Worm (Caenorhabditis elegans) whole organism, L4 larva: ENCODE results near the gene T25D3.4.

Experiments used
- F49E8.2 ChIP-seq: sonication (generic microtip); optimal IDR thresholded peaks from 2 replicates; lab custom pipeline; 2016; ENCODE audit warnings: missing compliant biosample characterization, mild to moderate bottlenecking, missing genetic modification characterization, borderline replicate concordance
- Y48G9A.11 ChIP-seq: fragments of 200-800 bp; sonication (Bioruptor generic); IDR thresholded peaks from 2 replicates; pipeline ENCODE4 v1.3.6; 2022; ENCODE audit warnings: missing genetic modification reagents, missing genetic modification characterization, missing compliant biosample characterization
- arid-1 ChIP-seq: fragments of 200-800 bp; sonication (Bioruptor generic); conservative IDR thresholded peaks from 2 replicates; pipeline ENCODE4 v1.3.6; 2022; ENCODE audit warnings: missing genetic modification reagents, missing genetic modification characterization, missing compliant biosample characterization
- attf-4 ChIP-seq: sonication (generic microtip); optimal IDR thresholded peaks from 3 replicates; lab custom pipeline; 2017; ENCODE audit warnings: missing biosample characterization, missing genetic modification characterization
- ceh-32 ChIP-seq: sonication (generic microtip); optimal IDR thresholded peaks from 2 replicates; lab custom pipeline; 2016; ENCODE audit warnings: mild to moderate bottlenecking, missing genetic modification characterization, missing compliant biosample characterization; ENCODE audit not compliant: poor library complexity
- ceh-44 ChIP-seq: fragments of 200-800 bp; sonication (Bioruptor generic); IDR thresholded peaks from 2 replicates; pipeline ENCODE4 v1.3.6; 2022; ENCODE audit warnings: missing genetic modification reagents, missing genetic modification characterization, missing compliant biosample characterization
- ceh-62 ChIP-seq: sonication (generic microtip); optimal IDR thresholded peaks from 2 replicates; lab custom pipeline; 2017; ENCODE audit warnings: missing biosample characterization, missing genetic modification characterization
- ces-1 ChIP-seq: fragments of 150-350 bp; sonication (generic microtip); optimal IDR thresholded peaks from 4 replicates; lab custom pipeline; 2014; ENCODE audit warnings: missing biosample characterization, missing genetic modification reagents, missing genetic modification characterization
- ctbp-1 ChIP-seq: fragments of 200-800 bp; sonication (Bioruptor generic); IDR thresholded peaks from 2 replicates; pipeline ENCODE4 v1.3.6; 2022; ENCODE audit warnings: missing genetic modification reagents, missing genetic modification characterization, missing compliant biosample characterization
- daf-16 ChIP-seq, 3 experiments: sonication (generic microtip); optimal IDR thresholded peaks; 2 replicates each; lab custom pipeline; 2016 to 2017; ENCODE audit warnings: missing genetic modification characterization in 3 of 3, missing genetic modification reagents in 3 of 3, mild to moderate bottlenecking in 2 of 3, missing compliant biosample characterization in 2 of 3, missing biosample characterization in 1 of 3, moderate library complexity in 1 of 3
- daf-8 ChIP-seq: fragments of 200-800 bp; sonication (Bioruptor generic); IDR thresholded peaks from 2 replicates; pipeline ENCODE4 v1.3.6; 2022; ENCODE audit warnings: missing genetic modification characterization, missing compliant biosample characterization
- dpl-1 ChIP-seq: fragments of 150-350 bp; optimal IDR thresholded peaks from 2 replicates; lab custom pipeline; 2014; ENCODE audit warnings: missing biosample characterization, missing genetic modification reagents, missing genetic modification characterization
- duxl-1 ChIP-seq: sonication (generic microtip); optimal IDR thresholded peaks from 2 replicates; lab custom pipeline; 2016; ENCODE audit warnings: mild to moderate bottlenecking, missing genetic modification characterization, moderate library complexity, missing compliant biosample characterization; ENCODE audit not compliant: poor library complexity
- dve-1 ChIP-seq: sonication (generic microtip); optimal IDR thresholded peaks from 2 replicates; lab custom pipeline; 2017; ENCODE audit warnings: antibody characterized with exemption, mild to moderate bottlenecking, missing genetic modification characterization, missing compliant biosample characterization; ENCODE audit not compliant: insufficient read depth
- egl-43 ChIP-seq: fragments of 200-800 bp; sonication (Bioruptor generic); IDR thresholded peaks from 2 replicates; pipeline ENCODE4 v1.3.6; 2022; ENCODE audit warnings: missing genetic modification reagents, missing genetic modification characterization, missing compliant biosample characterization
- fos-1 ChIP-seq: fragments of 150-350 bp; optimal IDR thresholded peaks from 2 replicates; lab custom pipeline; 2014; ENCODE audit warnings: missing biosample characterization, missing genetic modification characterization
- hlh-30 ChIP-seq: sonication (generic microtip); optimal IDR thresholded peaks from 2 replicates; lab custom pipeline; 2017; ENCODE audit warnings: antibody characterized with exemption, mild to moderate bottlenecking, missing genetic modification characterization, missing compliant biosample characterization; ENCODE audit not compliant: insufficient read depth
- lim-7 ChIP-seq: fragments of 200-800 bp; sonication (Bioruptor generic); IDR thresholded peaks from 2 replicates; pipeline ENCODE4 v1.3.6; 2022; ENCODE audit warnings: missing genetic modification characterization, missing compliant biosample characterization
- lin-1 ChIP-seq: fragments of 200-800 bp; sonication (Bioruptor generic); IDR thresholded peaks from 2 replicates; pipeline ENCODE4 v1.3.6; 2022; ENCODE audit warnings: missing genetic modification reagents, missing genetic modification characterization, missing compliant biosample characterization
- lin-15B ChIP-seq: fragments of 150-350 bp; sonication (generic microtip); optimal IDR thresholded peaks from 3 replicates; lab custom pipeline; 2014; ENCODE audit warnings: missing biosample characterization, missing genetic modification characterization
- lin-38 ChIP-seq: fragments of 200-800 bp; sonication (Bioruptor generic); IDR thresholded peaks from 2 replicates; pipeline ENCODE4 v1.3.6; 2022; ENCODE audit warnings: missing genetic modification reagents, missing genetic modification characterization, missing compliant biosample characterization
- lin-39 ChIP-seq: fragments of 150-350 bp; optimal IDR thresholded peaks from 2 replicates; lab custom pipeline; 2014; ENCODE audit warnings: missing biosample characterization, missing genetic modification reagents, missing genetic modification characterization
- lsy-2 ChIP-seq, 2 experiments: fragments of 150-350 bp in 1 of 2; sonication (generic microtip) in 1 of 2; optimal IDR thresholded peaks; 2 replicates each; lab custom pipeline; 2014 to 2017; ENCODE audit warnings: missing biosample characterization in 2 of 2, missing genetic modification characterization in 2 of 2
- madf-5 ChIP-seq, 2 experiments: fragments of 200-800 bp; sonication (Bioruptor generic); IDR thresholded peaks; 2 replicates each; pipeline ENCODE4 v1.3.6; 2022; ENCODE audit warnings: missing compliant biosample characterization in 2 of 2, missing genetic modification characterization in 2 of 2
- madf-9 ChIP-seq: fragments of 200-800 bp; sonication (Bioruptor generic); conservative IDR thresholded peaks from 2 replicates; pipeline ENCODE4 v1.3.6; 2022; ENCODE audit warnings: missing genetic modification reagents, missing genetic modification characterization, missing compliant biosample characterization
- mdl-1 ChIP-seq, 2 experiments: fragments of 150-350 bp in 1 of 2; sonication (generic microtip) in 1 of 2; optimal IDR thresholded peaks; 2 replicates each; lab custom pipeline; 2014 to 2017; ENCODE audit warnings: missing biosample characterization in 2 of 2, missing genetic modification characterization in 2 of 2
- mdt-29 ChIP-seq: fragments of 200-800 bp; sonication (Bioruptor generic); IDR thresholded peaks from 2 replicates; pipeline ENCODE4 v1.3.6; 2022; ENCODE audit warnings: missing genetic modification reagents, missing genetic modification characterization, missing compliant biosample characterization
- mes-2 ChIP-seq: sonication (generic microtip); optimal IDR thresholded peaks from 2 replicates; lab custom pipeline; 2016; ENCODE audit warnings: missing genotype, mild to moderate bottlenecking, missing genetic modification characterization, missing compliant biosample characterization; ENCODE audit not compliant: poor library complexity, severe bottlenecking
- nhr-11 ChIP-seq: fragments of 150-350 bp; optimal IDR thresholded peaks from 2 replicates; lab custom pipeline; 2014; ENCODE audit warnings: missing biosample characterization, missing genetic modification characterization
- nhr-42 ChIP-seq: fragments of 200-800 bp; sonication (Bioruptor generic); IDR thresholded peaks from 2 replicates; pipeline ENCODE4 v1.3.6; 2022; ENCODE audit warnings: missing genetic modification characterization, missing compliant biosample characterization
- nhr-48 ChIP-seq: sonication (generic microtip); optimal IDR thresholded peaks from 2 replicates; lab custom pipeline; 2016; ENCODE audit warnings: mild to moderate bottlenecking, missing genetic modification characterization, missing compliant biosample characterization
- nhr-76 ChIP-seq: fragments of 150-350 bp; optimal IDR thresholded peaks from 2 replicates; lab custom pipeline; 2014; ENCODE audit warnings: missing biosample characterization, missing genetic modification characterization
- pha-4 ChIP-seq, 2 experiments: fragments of 150-350 bp in 1 of 2; fragments of 200-800 bp in 1 of 2; sonication (Bioruptor generic) in 1 of 2; IDR thresholded peaks in 1 of 2; optimal IDR thresholded peaks in 1 of 2; 2 replicates each; pipeline versions ENCODE4 v1.3.6 to Lab custom; 2014 to 2022; ENCODE audit warnings: missing genetic modification characterization in 2 of 2, missing genetic modification reagents in 2 of 2, missing biosample characterization in 1 of 2, missing compliant biosample characterization in 1 of 2
- php-3 ChIP-seq: fragments of 200-800 bp; sonication (Bioruptor generic); IDR thresholded peaks from 2 replicates; pipeline ENCODE4 v1.3.6; 2022; ENCODE audit warnings: missing genetic modification reagents, missing genetic modification characterization, missing compliant biosample characterization
- pqm-1 ChIP-seq: sonication (generic microtip); optimal IDR thresholded peaks from 2 replicates; lab custom pipeline; 2017; ENCODE audit warnings: missing biosample characterization, missing genetic modification characterization
- saeg-2 ChIP-seq: fragments of 200-800 bp; sonication (Bioruptor generic); IDR thresholded peaks from 2 replicates; pipeline ENCODE4 v1.3.6; 2022; ENCODE audit warnings: missing genetic modification reagents, missing genetic modification characterization, missing compliant biosample characterization
- sdz-12 ChIP-seq: fragments of 200-800 bp; sonication (Bioruptor generic); optimal IDR thresholded peaks from 2 replicates; lab custom pipeline; 2018; ENCODE audit warnings: mild to moderate bottlenecking, missing genetic modification characterization, missing compliant biosample characterization
- snpc-1.2 ChIP-seq: fragments of 200-800 bp; sonication (Bioruptor generic); IDR thresholded peaks from 2 replicates; pipeline ENCODE4 v1.3.6; 2022; ENCODE audit warnings: missing genetic modification reagents, missing genetic modification characterization, missing compliant biosample characterization
- snpc-4 ChIP-seq: fragments of 150-350 bp; optimal IDR thresholded peaks from 2 replicates; lab custom pipeline; 2014; ENCODE audit warnings: missing biosample characterization, missing genetic modification characterization
- spr-3 ChIP-seq: fragments of 200-800 bp; sonication (Bioruptor generic); optimal IDR thresholded peaks from 2 replicates; lab custom pipeline; 2018; ENCODE audit warnings: mild to moderate bottlenecking, missing genetic modification characterization, missing compliant biosample characterization
- tag-97 ChIP-seq: fragments of 200-800 bp; sonication (Bioruptor generic); IDR thresholded peaks from 2 replicates; pipeline ENCODE4 v1.3.6; 2022; ENCODE audit warnings: missing genetic modification characterization, missing compliant biosample characterization
- tra-1 ChIP-seq: fragments of 200-800 bp; sonication (Bioruptor generic); IDR thresholded peaks from 2 replicates; pipeline ENCODE4 v1.3.6; 2022; ENCODE audit warnings: missing genetic modification reagents, missing genetic modification characterization, missing compliant biosample characterization
- unc-62 ChIP-seq, 3 experiments: fragments of 150-350 bp in 1 of 3; sonication (generic microtip); optimal IDR thresholded peaks in 2 of 3; peaks in 1 of 3; 1 replicate in 1 of 3; 2 replicates in 2 of 3; lab custom pipeline; 2014 to 2017; ENCODE audit warnings: missing biosample characterization in 3 of 3, missing genetic modification characterization in 3 of 3, missing genetic modification reagents in 3 of 3, missing genotype in 1 of 3
- vab-7 ChIP-seq: fragments of 200-800 bp; sonication (Bioruptor generic); IDR thresholded peaks from 2 replicates; pipeline ENCODE4 v1.3.6; 2022; ENCODE audit warnings: missing genetic modification reagents, missing genetic modification characterization, missing compliant biosample characterization
- zag-1 ChIP-seq: fragments of 150-350 bp; optimal IDR thresholded peaks from 2 replicates; lab custom pipeline; 2014; ENCODE audit warnings: missing biosample characterization, missing genetic modification characterization
- zfp-2 ChIP-seq: sonication (generic microtip); optimal IDR thresholded peaks from 2 replicates; lab custom pipeline; 2016; ENCODE audit warnings: mild to moderate bottlenecking, missing genetic modification characterization, missing compliant biosample characterization
- zip-11 ChIP-seq: fragments of 200-800 bp; sonication (Bioruptor generic); IDR thresholded peaks from 2 replicates; pipeline ENCODE4 v1.3.6; 2022; ENCODE audit warnings: missing genetic modification characterization, missing compliant biosample characterization
- zip-2 ChIP-seq: fragments of 150-350 bp; optimal IDR thresholded peaks from 2 replicates; lab custom pipeline; 2014; ENCODE audit warnings: missing biosample characterization, missing genetic modification characterization
- ztf-11 ChIP-seq: fragments of 150-350 bp; optimal IDR thresholded peaks from 2 replicates; lab custom pipeline; 2014; ENCODE audit warnings: missing biosample characterization, missing genetic modification characterization

Gene T25D3.4

ce11 chrII:162182-162581 is 15.1 kb downstream of the T25D3.4 start, which contains the start of gene etr-1 (continued):
- TF ChIP-seq dve-1 (tag; lab: Kevin White, UChicago) (peak; percentile 88), zag-1 (no peak), hlh-30 (tag; lab: Kevin White, UChicago) (peak; percentile 46), attf-4 (tag; lab: Kevin White, UChicago) (no peak), madf-5 (GFP tag; IDR thresholded peaks at IDR 0.05; lab: Robert Waterston, UW) (no peak), nhr-76 (tag; lab: Kevin White, UChicago) (no peak), lin-1 (GFP tag; lab: Robert Waterston, UW) (peak; percentile 70), lim-7 (no peak), ztf-11 (tag; lab: Kevin White, UChicago) (no peak), snpc-4 (no peak), tra-1 (peak; percentile 84), daf-16 (GFP tag; optimal IDR thresholded peaks at IDR 0.05; lab: Kevin White, UChicago) (no peak), daf-16 (tag; optimal IDR thresholded peaks at IDR 0.05; lab: Kevin White, UChicago) (peak; percentile 82), daf-8 (GFP tag; lab: Robert Waterston, UW) (no peak), fos-1 (no peak), dpl-1 (peak; percentile 30), ceh-62 (tag; lab: Kevin White, UChicago) (no peak), F49E8.2 (tag; lab: Kevin White, UChicago) (no peak), zfp-2 (tag; lab: Kevin White, UChicago) (no peak), lsy-2 (tag; optimal IDR thresholded peaks at IDR 0.05; lab: Kevin White, UChicago) (peak in 1 of 2 experiments; percentile 47), php-3 (GFP tag; lab: Robert Waterston, UW) (peak; percentile 83), zip-2 (no peak), pha-4 (GFP tag; IDR thresholded peaks at IDR 0.05; lab: Robert Waterston, UW) (no peak), pha-4 (tag; optimal IDR thresholded peaks at IDR 0.05; lab: Kevin White, UChicago) (no peak), zip-11 (GFP tag; lab: Robert Waterston, UW) (no peak), ctbp-1 (GFP tag; lab: Robert Waterston, UW) (no peak), tag-97 (GFP tag; lab: Robert Waterston, UW) (no peak), pqm-1 (tag; lab: Kevin White, UChicago) (peak; percentile 97), nhr-11 (tag; lab: Kevin White, UChicago) (no peak), ceh-32 (tag; lab: Kevin White, UChicago) (no peak), vab-7 (GFP tag; lab: Robert Waterston, UW) (no peak), spr-3 (GFP tag; lab: Kevin White, UChicago) (no peak), madf-9 (GFP tag; lab: Robert Waterston, UW) (no peak), mes-2 (tag; lab: Kevin White, UChicago) (peak; percentile 44), lin-39 (tag; lab: Kevin White, UChicago) (no peak), duxl-1 (tag; lab: Kevin White, UChicago) (no peak), Y48G9A.11 (GFP tag; lab: Robert Waterston, UW) (no peak), lin-15B (tag; lab: Kevin White, UChicago) (no peak), unc-62 (GFP tag; optimal IDR thresholded peaks at IDR 0.05 in 1 of 2; lab: Kevin White, UChicago) (peak in 1 of 2 experiments; percentile 13), unc-62 (tag; optimal IDR thresholded peaks at IDR 0.05; lab: Kevin White, UChicago) (no peak), mdl-1 (tag; optimal IDR thresholded peaks at IDR 0.05; lab: Kevin White, UChicago) (peak in 1 of 2 experiments; percentile 57), snpc-1.2 (GFP tag; lab: Robert Waterston, UW) (no peak), mdt-29 (GFP tag; lab: Robert Waterston, UW) (no peak), saeg-2 (no peak), ceh-44 (no peak), ces-1 (no peak), nhr-48 (tag; lab: Kevin White, UChicago) (peak; percentile 71), nhr-42 (0 out of 2 replicates have a peak, but pooled peaks have one; percentile 11), egl-43 (GFP tag; lab: Robert Waterston, UW) (no peak), arid-1 (GFP tag; lab: Robert Waterston, UW) (0 out of 2 replicates have a peak, but pooled peaks have one; percentile 21), sdz-12 (GFP tag; lab: Kevin White, UChicago) (no peak), lin-38 (GFP tag; lab: Robert Waterston, UW) (peak; percentile 25; the same call in 1 of the 2 replicates)
